Worm (Caenorhabditis elegans) whole organism, early embryonic: Measurements from ENCODE around the gene F20G2.3.

Experiments
- aly-1 ChIP-seq: sonication (generic microtip); optimal IDR thresholded peaks from 2 replicates; lab custom pipeline; 2016; ENCODE audit warnings: missing genetic modification characterization, missing compliant biosample characterization
- ama-1 ChIP-seq: fragments of 150-350 bp; optimal IDR thresholded peaks from 2 replicates; lab custom pipeline; 2014
- flt-1 ChIP-seq: fragments of 200-800 bp; sonication (Bioruptor generic); IDR thresholded peaks from 2 replicates; pipeline ENCODE4 v1.3.6; 2022; ENCODE audit warnings: missing genetic modification characterization, missing compliant biosample characterization
- hnd-1 ChIP-seq: sonication (generic microtip); optimal IDR thresholded peaks from 2 replicates; lab custom pipeline; 2016; ENCODE audit warnings: missing genetic modification characterization, missing compliant biosample characterization
- pes-1 ChIP-seq: fragments of 200-800 bp; sonication (Bioruptor generic); IDR thresholded peaks from 2 replicates; pipeline ENCODE4 v1.3.6; 2022; ENCODE audit warnings: missing genetic modification reagents, missing genetic modification characterization, missing compliant biosample characterization
- scrt-1 ChIP-seq: fragments of 200-800 bp; sonication (Bioruptor generic); IDR thresholded peaks from 2 replicates; pipeline ENCODE4 v1.3.6; 2022; ENCODE audit warnings: missing genetic modification characterization, missing compliant biosample characterization
- tbx-37 ChIP-seq: fragments of 200-800 bp; sonication (Bioruptor generic); conservative IDR thresholded peaks from 2 replicates; pipeline ENCODE4 v1.3.6; 2022; ENCODE audit warnings: missing genetic modification reagents, missing genetic modification characterization, missing compliant biosample characterization

- TF ChIP-seq tbx-37 (GFP tag; lab: Robert Waterston, UW): no peak
- no peak for TF ChIP-seq aly-1 (tag; lab: Kevin White, UChicago)
- TF ChIP-seq hnd-1 (tag; lab: Kevin White, UChicago): no peak
- TF ChIP-seq scrt-1: no peak
- TF ChIP-seq ama-1 (lab: Kevin White, UChicago): no peak
- no peak for TF ChIP-seq flt-1 (GFP tag; lab: Robert Waterston, UW)
- TF ChIP-seq pes-1 (GFP tag; lab: Robert Waterston, UW): no peak
These were observed 4.6 kb downstream of the F20G2.3 start for ce11 chrV:13763723-13764122.
